Worm (Caenorhabditis elegans) whole organism, early embryonic: ENCODE data around the gene F09G2.2.

Source experiments
- B0310.2 ChIP-seq: sonication (generic microtip); optimal IDR thresholded peaks from 2 replicates; lab custom pipeline; 2016; ENCODE audit warnings: mild to moderate bottlenecking, missing genetic modification characterization, missing compliant biosample characterization
- aly-1 ChIP-seq: sonication (generic microtip); optimal IDR thresholded peaks from 2 replicates; lab custom pipeline; 2016; ENCODE audit warnings: missing genetic modification characterization, missing compliant biosample characterization
- ama-1 ChIP-seq: fragments of 150-350 bp; optimal IDR thresholded peaks from 2 replicates; lab custom pipeline; 2014
- ceh-36 ChIP-seq: sonication (generic microtip); optimal IDR thresholded peaks from 2 replicates; lab custom pipeline; 2016; ENCODE audit warnings: missing genetic modification characterization, inconsistent platforms, missing compliant biosample characterization
- ets-7 ChIP-seq: sonication (generic microtip); optimal IDR thresholded peaks from 2 replicates; lab custom pipeline; 2016; ENCODE audit warnings: missing genotype, missing genetic modification characterization, missing compliant biosample characterization
- flt-1 ChIP-seq: fragments of 200-800 bp; sonication (Bioruptor generic); IDR thresholded peaks from 2 replicates; pipeline ENCODE4 v1.3.6; 2022; ENCODE audit warnings: missing genetic modification characterization, missing compliant biosample characterization
- hmbx-1 ChIP-seq: sonication (generic microtip); optimal IDR thresholded peaks from 2 replicates; lab custom pipeline; 2016; ENCODE audit warnings: mild to moderate bottlenecking, missing genetic modification characterization, missing compliant biosample characterization
- hmg-4 ChIP-seq: fragments of 200-800 bp; sonication (Bioruptor generic); optimal IDR thresholded peaks from 2 replicates; lab custom pipeline; 2018; ENCODE audit warnings: mild to moderate bottlenecking, missing genetic modification characterization, missing compliant biosample characterization
- pes-1 ChIP-seq: fragments of 200-800 bp; sonication (Bioruptor generic); IDR thresholded peaks from 2 replicates; pipeline ENCODE4 v1.3.6; 2022; ENCODE audit warnings: missing genetic modification reagents, missing genetic modification characterization, missing compliant biosample characterization
- scrt-1 ChIP-seq: fragments of 200-800 bp; sonication (Bioruptor generic); IDR thresholded peaks from 2 replicates; pipeline ENCODE4 v1.3.6; 2022; ENCODE audit warnings: missing genetic modification characterization, missing compliant biosample characterization
- sea-1 ChIP-seq: fragments of 200-800 bp; sonication (Bioruptor generic); conservative IDR thresholded peaks from 2 replicates; pipeline ENCODE4 v1.3.6; 2022; ENCODE audit warnings: missing genetic modification characterization, missing compliant biosample characterization
- tbx-11 ChIP-seq: fragments of 200-800 bp; sonication (Bioruptor generic); IDR thresholded peaks from 2 replicates; pipeline ENCODE4 v1.3.6; 2022; ENCODE audit warnings: missing genetic modification characterization, missing compliant biosample characterization
- tbx-37 ChIP-seq: fragments of 200-800 bp; sonication (Bioruptor generic); conservative IDR thresholded peaks from 2 replicates; pipeline ENCODE4 v1.3.6; 2022; ENCODE audit warnings: missing genetic modification reagents, missing genetic modification characterization, missing compliant biosample characterization
- tra-4 ChIP-seq: sonication (generic microtip); optimal IDR thresholded peaks from 2 replicates; lab custom pipeline; 2017; ENCODE audit warnings: missing genetic modification characterization, missing compliant biosample characterization

- TF ChIP-seq ama-1 (lab: Kevin White, UChicago) (no peak), aly-1 (tag; lab: Kevin White, UChicago) (no peak), flt-1 (GFP tag; lab: Robert Waterston, UW) (no peak), sea-1 (GFP tag; lab: Robert Waterston, UW) (no peak), scrt-1 (GFP tag; lab: Robert Waterston, UW) (no peak), pes-1 (GFP tag; lab: Robert Waterston, UW) (no peak), tbx-37 (GFP tag; lab: Robert Waterston, UW) (no peak), hmg-4 (GFP tag; lab: Kevin White, UChicago) (no peak), tra-4 (tag; lab: Kevin White, UChicago) (no peak), tbx-11 (GFP tag; lab: Robert Waterston, UW) (no peak), hmbx-1 (tag; lab: Kevin White, UChicago) (no peak), ceh-36 (tag; lab: Kevin White, UChicago) (no peak), B0310.2 (tag; lab: Kevin White, UChicago) (no peak), ets-7 (tag; lab: Kevin White, UChicago) (no peak)
These were observed 3.2 kb downstream of the F09G2.2 start, which contains the start of gene F09G2.1 for ce11 chrV:7199932-7200331.
